Worm (Caenorhabditis elegans): Measurements from ENCODE around the gene Y73B3A.11.

- TF ChIP-seq dao-5 (tag; optimal IDR thresholded peaks at IDR 0.05) (no peak), W03F9.2 (tag; optimal IDR thresholded peaks at IDR 0.05) (no peak), him-1 (tag; optimal IDR thresholded peaks at IDR 0.05) (no peak)
These were observed 1.1 kb upstream of the Y73B3A.11 start for ce11 chrX:146832-147231.
